Worm (Caenorhabditis elegans) whole organism, mixed stage, embryonic: ENCODE results near the gene Y60A3A.8.

Experiments
- ces-1 ChIP-seq: fragments of 150-350 bp; optimal IDR thresholded peaks from 2 replicates; lab custom pipeline; 2014; ENCODE audit warnings: missing biosample characterization, missing genetic modification reagents, missing genetic modification characterization
- drap-1 ChIP-seq: fragments of 200-800 bp; sonication (Bioruptor generic); optimal IDR thresholded peaks from 3 replicates; lab custom pipeline; 2018; ENCODE audit warnings: mild to moderate bottlenecking, missing genetic modification characterization, missing compliant biosample characterization
- elt-3 ChIP-seq: fragments of 150-350 bp; optimal IDR thresholded peaks from 2 replicates; lab custom pipeline; 2014; ENCODE audit warnings: missing biosample characterization, missing genetic modification characterization
- ham-2 ChIP-seq: fragments of 200-800 bp; sonication (Bioruptor generic); optimal IDR thresholded peaks from 2 replicates; lab custom pipeline; 2018; ENCODE audit warnings: mild to moderate bottlenecking, missing genetic modification characterization, missing compliant biosample characterization
- lsy-2 ChIP-seq: fragments of 150-350 bp; optimal IDR thresholded peaks from 2 replicates; lab custom pipeline; 2014; ENCODE audit warnings: missing biosample characterization, missing genetic modification characterization
- nhr-12 ChIP-seq: fragments of 150-350 bp; optimal IDR thresholded peaks from 2 replicates; lab custom pipeline; 2014; ENCODE audit warnings: missing biosample characterization, missing genetic modification characterization
- nhr-76 ChIP-seq: sonication (generic microtip); optimal IDR thresholded peaks from 2 replicates; lab custom pipeline; 2017; ENCODE audit warnings: missing biosample characterization, missing genetic modification characterization

- no peak for TF ChIP-seq nhr-76 (tag; lab: Kevin White, UChicago)
- no peak for TF ChIP-seq ham-2 (GFP tag; lab: Kevin White, UChicago)
- TF ChIP-seq ces-1 = no peak
- TF ChIP-seq lsy-2 (tag; lab: Kevin White, UChicago) = no peak
- no peak for TF ChIP-seq drap-1 (GFP tag; lab: Kevin White, UChicago)
- no peak for TF ChIP-seq nhr-12
- no peak for TF ChIP-seq elt-3 (tag; lab: Kevin White, UChicago)
Observed at ce11 chrV:19994093-19994492, 44.3 kb downstream of the Y60A3A.8 start, which contains the start of gene Y60A3A.25.
